Fruit fly (Drosophila melanogaster) whole organism, embryonic: ENCODE results near the gene Eip63E.
A peak's percentile ranks its signal among the peaks of the same experiment; 100 is the strongest.

Experiments
- Aef1 ChIP-seq: fragments of 200-800 bp; sonication (Bioruptor generic); IDR thresholded peaks from 3 replicates; pipeline ENCODE4 v1.3.6; 2022; ENCODE audit warnings: missing biosample characterization, missing genetic modification characterization
- B-H1 ChIP-seq: fragments of 200-800 bp; sonication (Bioruptor generic); IDR thresholded peaks from 3 replicates; pipeline ENCODE4 v1.3.6; 2022; ENCODE audit warnings: missing biosample characterization, missing genetic modification characterization
- Bgb ChIP-seq: fragments of 200-800 bp; sonication (Bioruptor generic); IDR thresholded peaks from 2 replicates; pipeline ENCODE4 v1.3.6; 2022; ENCODE audit warnings: missing biosample characterization, missing genetic modification characterization; ENCODE audit not compliant: partially characterized antibody
- CG1024 ChIP-seq: fragments of 200-800 bp; sonication (Bioruptor generic); IDR thresholded peaks from 2 replicates; pipeline ENCODE4 v1.3.6; 2022; ENCODE audit warnings: missing biosample characterization, missing genetic modification characterization
- CG11456 ChIP-seq: fragments of 200-800 bp; sonication (Bioruptor generic); IDR thresholded peaks from 3 replicates; pipeline ENCODE4 v1.3.6; 2022; ENCODE audit warnings: missing biosample characterization, missing genetic modification characterization
- CG11696 ChIP-seq: fragments of 200-800 bp; sonication (Bioruptor generic); IDR thresholded peaks from 2 replicates; pipeline ENCODE4 v1.3.6; 2022; ENCODE audit warnings: missing biosample characterization, missing genetic modification characterization
- CG12219 ChIP-seq: fragments of 200-800 bp; sonication (Bioruptor generic); optimal IDR thresholded peaks from 3 replicates; lab custom pipeline; 2018; ENCODE audit warnings: missing biosample characterization, mild to moderate bottlenecking, missing genetic modification characterization
- CG17186 ChIP-seq: fragments of 200-800 bp; sonication (Bioruptor generic); optimal IDR thresholded peaks from 3 replicates; lab custom pipeline; 2017; ENCODE audit warnings: missing biosample characterization, missing genetic modification reagents, missing genetic modification characterization
- CG17568 ChIP-seq: fragments of 200-800 bp; sonication (Bioruptor generic); optimal IDR thresholded peaks from 2 replicates; lab custom pipeline; 2018; ENCODE audit warnings: missing biosample characterization, mild to moderate bottlenecking, missing genetic modification characterization, moderate library complexity
- CG17829 ChIP-seq: fragments of 200-800 bp; optimal IDR thresholded peaks from 2 replicates; lab custom pipeline; 2019; ENCODE audit warnings: missing biosample characterization, mild to moderate bottlenecking, missing genetic modification characterization, moderate library complexity
- CG2116 ChIP-seq: fragments of 200-800 bp; sonication (Bioruptor generic); optimal IDR thresholded peaks from 3 replicates; lab custom pipeline; 2018; ENCODE audit warnings: missing biosample characterization, mild to moderate bottlenecking, missing genetic modification characterization
- CG30431 ChIP-seq: fragments of 200-800 bp; sonication (Bioruptor generic); optimal IDR thresholded peaks from 2 replicates; lab custom pipeline; 2017; ENCODE audit warnings: missing biosample characterization, missing genetic modification characterization
- CG31365 ChIP-seq: fragments of 200-800 bp; sonication (Bioruptor generic); optimal IDR thresholded peaks from 2 replicates; lab custom pipeline; 2018; ENCODE audit warnings: missing biosample characterization, mild to moderate bottlenecking, missing genetic modification characterization
- CG4424 ChIP-seq: fragments of 200-800 bp; sonication (Bioruptor generic); optimal IDR thresholded peaks from 3 replicates; lab custom pipeline; 2016; ENCODE audit warnings: missing biosample characterization, missing genetic modification characterization
- CG6683 ChIP-seq: fragments of 200-800 bp; sonication (Bioruptor generic); optimal IDR thresholded peaks from 2 replicates; lab custom pipeline; 2017; ENCODE audit warnings: missing biosample characterization, mild to moderate bottlenecking, missing genetic modification characterization, missing genetic modification reagents
- CG7745 ChIP-seq: fragments of 200-800 bp; sonication (Bioruptor generic); optimal IDR thresholded peaks from 2 replicates; lab custom pipeline; 2018; ENCODE audit warnings: missing biosample characterization, mild to moderate bottlenecking, missing genetic modification characterization, moderate library complexity
- CG7786 ChIP-seq: fragments of 200-800 bp; sonication (Bioruptor generic); optimal IDR thresholded peaks from 2 replicates; lab custom pipeline; 2016; ENCODE audit warnings: missing biosample characterization, missing genetic modification characterization
- CG7963 ChIP-seq: fragments of 200-800 bp; sonication (Bioruptor generic); IDR thresholded peaks from 3 replicates; pipeline ENCODE4 v1.3.6; 2022; ENCODE audit warnings: missing biosample characterization, missing genetic modification characterization; ENCODE audit not compliant: partially characterized antibody
- CG7987 ChIP-seq: fragments of 200-800 bp; sonication (Bioruptor generic); optimal IDR thresholded peaks from 2 replicates; lab custom pipeline; 2018; ENCODE audit warnings: missing biosample characterization, mild to moderate bottlenecking, missing genetic modification characterization, moderate library complexity
- CG8478 ChIP-seq: fragments of >200 bp; optimal IDR thresholded peaks from 2 replicates; lab custom pipeline; 2018
- CG9437 ChIP-seq: fragments of 200-800 bp; sonication (Bioruptor generic); optimal IDR thresholded peaks from 2 replicates; lab custom pipeline; 2018; ENCODE audit warnings: missing biosample characterization, mild to moderate bottlenecking, missing genetic modification characterization
- Dll ChIP-seq: fragments of 200-800 bp; sonication (Bioruptor generic); IDR thresholded peaks from 4 replicates; pipeline ENCODE4 v1.3.6; 2022; ENCODE audit warnings: missing biosample characterization, missing genetic modification characterization; ENCODE audit not compliant: partially characterized antibody
- Eip74EF ChIP-seq, 2 experiments: fragments of 200-800 bp in 1 of 2; fragments of >200 bp in 1 of 2; sonication (Bioruptor generic) in 1 of 2; optimal IDR thresholded peaks; 2 replicates each; lab custom pipeline; 2017 to 2019; ENCODE audit warnings: missing biosample characterization in 2 of 2, missing genetic modification characterization in 2 of 2, mild to moderate bottlenecking in 1 of 2, moderate library complexity in 1 of 2
- Fer1 ChIP-seq: fragments of 200-800 bp; sonication (Bioruptor generic); optimal IDR thresholded peaks from 2 replicates; lab custom pipeline; 2017; ENCODE audit warnings: missing biosample characterization, mild to moderate bottlenecking, missing genetic modification characterization
- Fer3 ChIP-seq: fragments of 200-800 bp; sonication (Bioruptor generic); optimal IDR thresholded peaks from 2 replicates; lab custom pipeline; 2018; ENCODE audit warnings: missing biosample characterization, mild to moderate bottlenecking, missing genetic modification characterization, moderate library complexity
- H15 ChIP-seq: fragments of 200-800 bp; sonication (Bioruptor generic); IDR thresholded peaks from 3 replicates; pipeline ENCODE4 v1.3.6; 2022; ENCODE audit warnings: missing biosample characterization, missing genetic modification characterization
- Max ChIP-seq: fragments of 200-800 bp; sonication (Bioruptor generic); optimal IDR thresholded peaks from 2 replicates; lab custom pipeline; 2016; ENCODE audit warnings: missing biosample characterization, mild to moderate bottlenecking, missing genetic modification characterization
- Neu2 ChIP-seq: fragments of 200-800 bp; sonication (Bioruptor generic); optimal IDR thresholded peaks from 3 replicates; lab custom pipeline; 2016; ENCODE audit warnings: missing biosample characterization, missing genetic modification characterization, borderline replicate concordance
- Pdp1 ChIP-seq, 2 experiments: fragments of 200-800 bp; sonication (Bioruptor generic); optimal IDR thresholded peaks; 3 replicates each; lab custom pipeline; 2016; ENCODE audit warnings: missing biosample characterization in 2 of 2, missing genetic modification characterization in 2 of 2, mild to moderate bottlenecking in 1 of 2, moderate library complexity in 1 of 2
- Scr ChIP-seq: fragments of 200-800 bp; sonication (Bioruptor generic); IDR thresholded peaks from 2 replicates; pipeline ENCODE4 v1.3.6; 2022; ENCODE audit warnings: missing biosample characterization, missing genetic modification characterization; ENCODE audit not compliant: partially characterized antibody
- Stat92E ChIP-seq, 3 experiments: fragments of >200 bp in 2 of 3; fragments of 200-800 bp in 1 of 3; sonication (Bioruptor generic) in 1 of 3; optimal IDR thresholded peaks; 2 replicates each; lab custom pipeline; 2017 to 2019; ENCODE audit warnings: missing biosample characterization in 3 of 3, missing genetic modification characterization in 3 of 3, mild to moderate bottlenecking in 1 of 3, moderate library complexity in 1 of 3
- abd-A ChIP-seq: fragments of 200-800 bp; sonication (Bioruptor generic); optimal IDR thresholded peaks from 3 replicates; lab custom pipeline; 2019; ENCODE audit warnings: missing biosample characterization, mild to moderate bottlenecking, missing genetic modification characterization, moderate library complexity
- amos ChIP-seq: fragments of 200-800 bp; sonication (Bioruptor generic); IDR thresholded peaks from 2 replicates; pipeline ENCODE4 v1.3.6; 2022; ENCODE audit warnings: missing biosample characterization, missing genetic modification characterization; ENCODE audit not compliant: partially characterized antibody
- chif ChIP-seq, 2 experiments: fragments of 200-800 bp; sonication (Bioruptor generic); optimal IDR thresholded peaks; 3 replicates each; lab custom pipeline; 2016; ENCODE audit warnings: missing biosample characterization in 2 of 2, missing genetic modification characterization in 2 of 2
- danr ChIP-seq: fragments of 200-800 bp; sonication (Bioruptor generic); IDR thresholded peaks from 2 replicates; pipeline ENCODE4 v1.3.6; 2022; ENCODE audit warnings: missing biosample characterization, missing genetic modification characterization
- dysf ChIP-seq: fragments of 200-800 bp; sonication (Bioruptor generic); IDR thresholded peaks from 3 replicates; pipeline ENCODE4 v1.3.6; 2022; ENCODE audit warnings: missing biosample characterization, missing genetic modification characterization
- fd102C ChIP-seq: fragments of 200-800 bp; sonication (Bioruptor generic); optimal IDR thresholded peaks from 2 replicates; lab custom pipeline; 2018; ENCODE audit warnings: missing biosample characterization, mild to moderate bottlenecking, missing genetic modification characterization, moderate library complexity
- gce ChIP-seq: fragments of 200-800 bp; sonication (Bioruptor generic); IDR thresholded peaks from 3 replicates; pipeline ENCODE4 v1.3.6; 2022; ENCODE audit warnings: missing biosample characterization, missing genetic modification characterization
- gcm2 ChIP-seq: fragments of 200-800 bp; sonication (Bioruptor generic); optimal IDR thresholded peaks from 2 replicates; lab custom pipeline; 2016; ENCODE audit warnings: missing biosample characterization, missing genetic modification characterization
- gem ChIP-seq: fragments of 200-800 bp; sonication (Bioruptor generic); optimal IDR thresholded peaks from 2 replicates; lab custom pipeline; 2019; ENCODE audit warnings: missing biosample characterization, mild to moderate bottlenecking, missing genetic modification characterization, moderate library complexity
- her ChIP-seq: fragments of 200-800 bp; sonication (Bioruptor generic); optimal IDR thresholded peaks from 2 replicates; lab custom pipeline; 2016; ENCODE audit warnings: missing biosample characterization, missing genetic modification characterization
- lov ChIP-seq, 2 experiments: fragments of 200-800 bp in 1 of 2; fragments of >200 bp in 1 of 2; sonication (Bioruptor generic) in 1 of 2; IDR thresholded peaks in 1 of 2; optimal IDR thresholded peaks in 1 of 2; 2 replicates in 1 of 2; 3 replicates in 1 of 2; pipeline versions ENCODE4 v1.3.6 to Lab custom; 2017 to 2022; ENCODE audit warnings: missing biosample characterization in 1 of 2, missing genetic modification characterization in 1 of 2
- nerfin-1 ChIP-seq: fragments of 200-800 bp; sonication (Bioruptor generic); optimal IDR thresholded peaks from 3 replicates; lab custom pipeline; 2019; ENCODE audit warnings: missing biosample characterization, mild to moderate bottlenecking, missing genetic modification characterization, moderate library complexity
- nerfin-2 ChIP-seq: fragments of 200-800 bp; sonication (Bioruptor generic); IDR thresholded peaks from 2 replicates; pipeline ENCODE4 v1.3.6; 2022; ENCODE audit warnings: missing biosample characterization, missing genetic modification characterization; ENCODE audit not compliant: partially characterized antibody
- prd ChIP-seq, 3 experiments: fragments of >200 bp in 2 of 3; fragments of 200-800 bp in 1 of 3; sonication (Bioruptor generic) in 1 of 3; optimal IDR thresholded peaks in 2 of 3; IDR thresholded peaks in 1 of 3; 2 replicates in 2 of 3; 3 replicates in 1 of 3; pipeline versions ENCODE4 v1.3.6 to Lab custom; 2017 to 2022; ENCODE audit warnings: missing biosample characterization in 1 of 3, missing genetic modification characterization in 1 of 3
- pzg ChIP-seq: fragments of 200-800 bp; sonication (Bioruptor generic); optimal IDR thresholded peaks from 3 replicates; lab custom pipeline; 2018; ENCODE audit warnings: missing biosample characterization, mild to moderate bottlenecking, missing genetic modification characterization, moderate library complexity
- row ChIP-seq: fragments of 200-800 bp; sonication (Bioruptor generic); IDR thresholded peaks from 3 replicates; pipeline ENCODE4 v1.3.6; 2022; ENCODE audit warnings: missing biosample characterization, missing genetic modification characterization
- tx ChIP-seq: fragments of 200-800 bp; sonication (Bioruptor generic); optimal IDR thresholded peaks from 2 replicates; lab custom pipeline; 2016; ENCODE audit warnings: missing biosample characterization, missing genetic modification characterization

Gene Eip63E

dm6 chr3L:3485088-3485710 is 30.4 kb upstream of the Eip63E start (continued):
- TF ChIP-seq fd102C (no peak), Scr (GFP tag; lab: Robert Waterston, UW) (no peak), CG9437 (peak; percentile 5), Pdp1 (GFP tag; optimal IDR thresholded peaks at IDR 0.05; lab: Kevin White, UChicago) (no peak), pzg (GFP tag; lab: Kevin White, UChicago) (no peak), dysf (GFP tag; lab: Robert Waterston, UW) (no peak), CG8478 (lab: Kevin White, UChicago) (no peak), gem (tag; lab: Kevin White, UChicago) (peak; percentile 67), CG7786 (GFP tag; lab: Kevin White, UChicago) (no peak), Dll (GFP tag; lab: Robert Waterston, UW) (no peak), CG11696 (GFP tag; lab: Robert Waterston, UW) (no peak), CG11456 (no peak), Max (GFP tag; lab: Kevin White, UChicago) (no peak), CG4424 (peak; percentile 31), CG12219 (GFP tag; lab: Kevin White, UChicago) (no peak), B-H1 (no peak), Fer3 (tag; lab: Kevin White, UChicago) (no peak), her (GFP tag; lab: Kevin White, UChicago) (no peak), CG7987 (GFP tag; lab: Kevin White, UChicago) (no peak), lov (optimal IDR thresholded peaks at IDR 0.05; lab: Kevin White, UChicago) (no peak), lov (GFP tag; IDR thresholded peaks at IDR 0.05; lab: Robert Waterston, UW) (no peak), CG17829 (tag; lab: Kevin White, UChicago) (peak; percentile 1), nerfin-1 (tag; lab: Kevin White, UChicago) (peak; percentile 1), H15 (GFP tag; lab: Robert Waterston, UW) (no peak), tx (no peak), abd-A (tag; lab: Kevin White, UChicago) (no peak), CG7963 (GFP tag; lab: Robert Waterston, UW) (no peak), CG1024 (no peak), danr (GFP tag; lab: Robert Waterston, UW) (no peak), CG31365 (no peak), CG7745 (no peak), row (GFP tag; lab: Robert Waterston, UW) (peak; percentile 68), Eip74EF (GFP tag; optimal IDR thresholded peaks at IDR 0.05; lab: Kevin White, UChicago) (peak in 1 of 2 experiments; percentile 24), CG2116 (GFP tag; lab: Kevin White, UChicago) (no peak), gcm2 (GFP tag; lab: Kevin White, UChicago) (no peak), prd (optimal IDR thresholded peaks at IDR 0.05; lab: Kevin White, UChicago) (no peak), prd (GFP tag; IDR thresholded peaks at IDR 0.05; lab: Robert Waterston, UW) (peak; percentile 33; the same call in 2 of the 3 replicates), Fer1 (GFP tag; lab: Kevin White, UChicago) (peak; percentile 5), CG6683 (GFP tag; lab: Kevin White, UChicago) (no peak), Neu2 (no peak), CG17186 (no peak), Aef1 (GFP tag; lab: Robert Waterston, UW) (no peak), gce (no peak), Bgb (GFP tag; lab: Robert Waterston, UW) (no peak), amos (GFP tag; lab: Robert Waterston, UW) (no peak), nerfin-2 (GFP tag; lab: Robert Waterston, UW) (no peak), chif (GFP tag; optimal IDR thresholded peaks at IDR 0.05; lab: Kevin White, UChicago) (no peak), Stat92E (GFP tag; optimal IDR thresholded peaks at IDR 0.05; lab: Kevin White, UChicago) (no peak), CG30431 (no peak), CG17568 (GFP tag; lab: Kevin White, UChicago) (no peak)
